Worm (Caenorhabditis elegans) whole organism, L3 larva: ENCODE measurements around the gene eif-3.L.
"Not testable (repeated sequence)": the region's sequence is repeated elsewhere in the genome, so short reads cannot be mapped to it uniquely, and the experiment has no call there.

ENCODE experiments used
- aly-2 ChIP-seq: fragments of 150-350 bp; optimal IDR thresholded peaks from 2 replicates; lab custom pipeline; 2014; ENCODE audit warnings: missing biosample characterization, missing genetic modification characterization
- egl-27 ChIP-seq: sonication (generic microtip); optimal IDR thresholded peaks from 4 replicates; lab custom pipeline; 2017; ENCODE audit warnings: missing biosample characterization, missing genetic modification reagents, missing genetic modification characterization
- nhr-11 ChIP-seq: fragments of 150-350 bp; optimal IDR thresholded peaks from 2 replicates; lab custom pipeline; 2014; ENCODE audit warnings: missing biosample characterization, missing genetic modification characterization
- pha-4 ChIP-seq: fragments of 150-350 bp; optimal IDR thresholded peaks from 2 replicates; lab custom pipeline; 2014; ENCODE audit warnings: missing biosample characterization, missing genetic modification reagents, missing genetic modification characterization
- skn-1 ChIP-seq: fragments of 150-350 bp; optimal IDR thresholded peaks from 2 replicates; lab custom pipeline; 2014; ENCODE audit warnings: missing biosample characterization, missing genetic modification characterization
- snpc-4 ChIP-seq: fragments of 150-350 bp; optimal IDR thresholded peaks from 2 replicates; lab custom pipeline; 2014; ENCODE audit warnings: missing biosample characterization, missing genetic modification characterization
- unc-62 ChIP-seq: fragments of 150-350 bp; sonication (generic microtip); optimal IDR thresholded peaks from 4 replicates; lab custom pipeline; 2014; ENCODE audit warnings: missing biosample characterization, missing genetic modification reagents, missing genetic modification characterization
- ztf-11 ChIP-seq: fragments of 150-350 bp; optimal IDR thresholded peaks from 2 replicates; lab custom pipeline; 2014; ENCODE audit warnings: missing biosample characterization, missing genetic modification characterization

DNA sequence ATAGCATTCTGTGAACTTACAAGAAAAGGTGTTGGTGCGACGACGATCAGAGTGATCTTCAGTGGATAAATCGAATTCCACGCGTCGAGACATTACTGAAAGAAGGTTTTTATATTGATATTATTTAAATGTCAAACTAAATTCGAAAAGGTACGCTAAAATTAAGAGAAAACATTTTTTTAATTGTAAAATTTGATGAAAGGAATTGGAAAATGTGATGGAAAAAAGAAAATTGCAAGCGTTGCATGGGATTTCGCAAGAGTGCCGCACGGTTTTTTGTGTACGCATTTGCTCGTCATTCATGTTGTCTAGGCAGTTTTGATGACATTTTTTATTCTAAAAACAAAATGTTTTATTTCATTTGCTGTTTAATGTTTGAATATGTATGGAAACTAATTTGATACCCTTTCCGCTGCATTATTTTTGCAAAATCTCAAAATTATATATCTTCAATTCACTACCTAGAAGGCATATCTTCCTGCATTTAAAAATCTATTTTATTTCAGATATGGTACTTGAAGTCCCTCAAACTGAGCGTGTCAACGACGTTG, 8.6 kb upstream of the eif-3.L start, which contains the start of the genes F59E12.6 and npl-4.1:
- not testable (repeated sequence) for TF ChIP-seq aly-2; egl-27 (tag; lab: Kevin White, UChicago); skn-1 (tag; lab: Kevin White, UChicago); ztf-11 (tag; lab: Kevin White, UChicago); pha-4 (tag; lab: Kevin White, UChicago); unc-62 (GFP tag; lab: Kevin White, UChicago); snpc-4 (tag; lab: Kevin White, UChicago); nhr-11 (tag; lab: Kevin White, UChicago)
